Fruit fly (Drosophila melanogaster): Measurements from ENCODE around the gene sty.

The sty gene

DNA sequence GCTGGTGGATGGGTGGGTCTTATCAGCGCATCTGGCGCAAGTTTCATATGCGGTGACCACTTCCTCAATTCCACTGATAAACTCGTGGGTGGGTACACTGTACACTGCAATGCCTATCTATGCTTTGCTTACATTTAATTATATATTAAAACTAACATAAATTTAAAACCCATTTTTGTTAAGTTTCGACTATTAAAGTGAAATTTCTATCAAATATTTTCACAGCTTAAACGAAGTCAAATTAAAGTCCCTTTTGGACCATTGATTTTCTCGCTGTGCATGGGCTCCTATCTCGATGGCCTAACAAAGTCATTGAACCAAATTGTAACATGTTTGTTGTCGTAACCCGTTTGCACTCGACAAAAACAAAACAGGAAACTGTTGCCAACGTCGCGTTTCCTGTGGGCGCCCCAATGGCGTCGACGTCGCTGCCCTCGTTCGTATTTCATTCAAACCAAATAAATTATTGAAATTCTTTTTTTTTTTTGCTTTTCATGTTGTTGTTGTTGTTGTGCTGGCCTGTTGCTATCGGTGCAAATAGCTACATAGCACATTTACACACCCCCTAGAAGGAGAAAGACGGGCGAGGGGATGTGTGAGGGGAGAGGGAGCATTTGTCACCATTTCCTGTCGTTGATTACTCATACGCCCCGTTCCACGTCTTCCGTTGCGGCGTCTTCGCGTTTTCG is 8.1 kb upstream of the sty start (continued):
- TF ChIP-seq grn (GFP tag; optimal IDR thresholded peaks at IDR 0.05) (peak; percentile 82), CG3995 (GFP tag; optimal IDR thresholded peaks at IDR 0.05) (peak; percentile 43), CG6654 (GFP tag; optimal IDR thresholded peaks at IDR 0.05) (peak; percentile 37), CG11085 (GFP tag; IDR thresholded peaks at IDR 0.05) (peak; percentile 68), CG4854 (GFP tag; optimal IDR thresholded peaks at IDR 0.05) (peak; percentile 35), CG6791 (GFP tag; IDR thresholded peaks at IDR 0.05; ENCODE audit: partially characterized antibody) (no peak), nom (GFP tag; optimal IDR thresholded peaks at IDR 0.05) (no peak), tgo (GFP tag; IDR thresholded peaks at IDR 0.05) (peak; percentile 86), CHES-1-like (GFP tag; optimal IDR thresholded peaks at IDR 0.05) (peak; percentile 33), CG1024 (GFP tag; IDR thresholded peaks at IDR 0.05) (peak; percentile 73), seq (GFP tag; IDR thresholded peaks at IDR 0.05) (peak; percentile 78), CG11398 (GFP tag; optimal IDR thresholded peaks at IDR 0.05) (no peak), Lpt (GFP tag; optimal IDR thresholded peaks at IDR 0.05) (no peak), so (GFP tag; IDR thresholded peaks at IDR 0.05) (peak; percentile 86), CG11456 (GFP tag; IDR thresholded peaks at IDR 0.05) (peak; percentile 83), Oli (tag; optimal IDR thresholded peaks at IDR 0.05) (peak; percentile 91), CG12391 (tag; optimal IDR thresholded peaks at IDR 0.05) (peak; percentile 88), tna (GFP tag; IDR thresholded peaks at IDR 0.05; ENCODE audit: partially characterized antibody) (no peak), CG2875 (GFP tag; optimal IDR thresholded peaks at IDR 0.05) (peak; percentile 36), CG10209 (GFP tag; optimal IDR thresholded peaks at IDR 0.05) (peak; percentile 84), CG3726 (GFP tag; IDR thresholded peaks at IDR 0.05) (peak; percentile 79; the same call in 1 of the 3 replicates), sr (GFP tag; IDR thresholded peaks at IDR 0.05) (peak; percentile 65; the same call in 2 of the 3 replicates), CG17568 (GFP tag; optimal IDR thresholded peaks at IDR 0.05) (peak; percentile 75), sima (GFP tag; optimal IDR thresholded peaks at IDR 0.05) (no peak), ash1 (GFP tag; optimal IDR thresholded peaks at IDR 0.05) (peak; percentile 33), D19B (GFP tag; optimal IDR thresholded peaks at IDR 0.05) (peak; percentile 67), CG1233 (GFP tag; optimal IDR thresholded peaks at IDR 0.05) (peak; percentile 64), CG11723 (GFP tag; optimal IDR thresholded peaks at IDR 0.05) (peak; percentile 60), CG7928 (GFP tag; optimal IDR thresholded peaks at IDR 0.05) (peak; percentile 6), CG18764 (GFP tag; optimal IDR thresholded peaks at IDR 0.05) (peak; percentile 52), pzg (GFP tag; optimal IDR thresholded peaks at IDR 0.05) (no peak), Lhr (GFP tag; optimal IDR thresholded peaks at IDR 0.05) (peak; percentile 16), CG3281 (GFP tag; optimal IDR thresholded peaks at IDR 0.05) (peak; percentile 90), NfI (GFP tag; optimal IDR thresholded peaks at IDR 0.05) (peak; percentile 75), MBD-R2 (GFP tag; IDR thresholded peaks at IDR 0.05) (peak; percentile 73; the same call in 1 of the 2 replicates), CG9609 (GFP tag; optimal IDR thresholded peaks at IDR 0.05) (peak; percentile 12), CTCF (GFP tag; optimal IDR thresholded peaks at IDR 0.05) (peak; percentile 24), wor (GFP tag; IDR thresholded peaks at IDR 0.05) (peak; percentile 68), CG12236 (GFP tag; optimal IDR thresholded peaks at IDR 0.05) (no peak), gsb (GFP tag; IDR thresholded peaks at IDR 0.05) (peak; percentile 87), zfh2 (GFP tag; optimal IDR thresholded peaks at IDR 0.05) (peak; percentile 2), prd (optimal IDR thresholded peaks at IDR 0.05) (no peak), prd (GFP tag; IDR thresholded peaks at IDR 0.05) (peak; percentile 89), CG11093 (GFP tag; IDR thresholded peaks at IDR 0.05) (peak; percentile 70; the same call in 2 of the 3 replicates), slp2 (GFP tag; optimal IDR thresholded peaks at IDR 0.05) (peak; percentile 22), Xbp1 (GFP tag; optimal IDR thresholded peaks at IDR 0.05) (peak; percentile 82), CG4707 (GFP tag; optimal IDR thresholded peaks at IDR 0.05) (peak; percentile 20), sqz (GFP tag; optimal IDR thresholded peaks at IDR 0.05) (peak; percentile 51), otp (GFP tag; IDR thresholded peaks at IDR 0.05) (peak; percentile 84), CG9932 (GFP tag; IDR thresholded peaks at IDR 0.05) (peak; percentile 75), Fer2 (tag; optimal IDR thresholded peaks at IDR 0.05) (peak; percentile 64)
